ENCODE assay signal across 6 fruit fly cellular contexts in the genomic region with DNA sequence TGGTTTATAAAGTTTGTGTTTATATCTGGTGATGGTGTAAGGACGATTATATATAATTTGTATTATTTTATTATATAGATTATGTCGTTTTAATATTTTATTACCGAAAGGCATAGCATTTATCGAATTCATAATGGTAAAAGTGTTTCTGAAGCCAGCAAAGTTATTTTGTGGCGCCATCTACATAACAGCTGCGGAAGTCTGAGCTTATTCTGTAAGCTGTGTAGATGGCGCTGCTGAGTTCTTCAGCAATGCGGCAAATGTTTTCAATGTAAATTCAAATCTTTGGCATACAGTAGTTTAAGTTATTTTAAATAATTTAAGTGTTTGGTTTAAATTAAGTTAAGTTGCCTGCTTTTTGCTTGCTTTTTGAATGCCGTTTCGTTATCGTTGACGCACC.
TF ChIP-seq lines count a peak whose summit lies in the region.

No protein-coding gene starts in this region.

- peak; percentile 75 to 90 for TF ChIP-seq CTCF in S2 (optimal IDR thresholded peaks at IDR 0.05; lab: Kevin White, UChicago)
- peak; percentile 98 for TF ChIP-seq CTCF in whole organism, embryonic (GFP tag; optimal IDR thresholded peaks at IDR 0.05; lab: Kevin White, UChicago)

TF ChIP-seq in whole organism, adult, 20 proteins besides CTCF, POLR2A, EP300 and RAD21:
- TF ChIP-seq tj (GFP tag; optimal IDR thresholded peaks at IDR 0.05; lab: Kevin White, UChicago) = no peak
- no peak for TF ChIP-seq CG7045 (GFP tag; optimal IDR thresholded peaks at IDR 0.05; lab: Kevin White, UChicago)
- TF ChIP-seq Hr96 (GFP tag; optimal IDR thresholded peaks at IDR 0.05; lab: Kevin White, UChicago) = no peak
- no peak for TF ChIP-seq pad (GFP tag; optimal IDR thresholded peaks at IDR 0.05; lab: Kevin White, UChicago)
- TF ChIP-seq cic (GFP tag; optimal IDR thresholded peaks at IDR 0.05; lab: Kevin White, UChicago) = no peak
- TF ChIP-seq kay (GFP tag; lab: Kevin White, UChicago; ENCODE audit: borderline replicate concordance) = peak; percentile 39

TF ChIP-seq in whole organism, embryonic, 481 proteins besides CTCF, POLR2A, EP300 and RAD21 (continues in another document):
- no peak for TF ChIP-seq HmgD (GFP tag; optimal IDR thresholded peaks at IDR 0.05; lab: Kevin White, UChicago)
- no peak for TF ChIP-seq Tbp (GFP tag; optimal IDR thresholded peaks at IDR 0.05; lab: Kevin White, UChicago)
- no peak for TF ChIP-seq CG1792 (GFP tag; optimal IDR thresholded peaks at IDR 0.05; lab: Kevin White, UChicago)
- TF ChIP-seq CG11696 (GFP tag; IDR thresholded peaks at IDR 0.05; lab: Robert Waterston, UW) = no peak
- peak; percentile 48 for TF ChIP-seq CG10366 (GFP tag; IDR thresholded peaks at IDR 0.05; lab: Robert Waterston, UW)
- no peak for TF ChIP-seq corto (GFP tag; optimal IDR thresholded peaks at IDR 0.05; lab: Kevin White, UChicago)
- peak; percentile 22; the same call in 1 of the 2 replicates for TF ChIP-seq vvl (GFP tag; IDR thresholded peaks at IDR 0.05; lab: Robert Waterston, UW)
- no peak for TF ChIP-seq mld (GFP tag; IDR thresholded peaks at IDR 0.05; lab: Robert Waterston, UW; ENCODE audit: partially characterized antibody)
- TF ChIP-seq wdn (GFP tag; IDR thresholded peaks at IDR 0.05; lab: Robert Waterston, UW) = no peak
- no peak for TF ChIP-seq CG4617 (GFP tag; optimal IDR thresholded peaks at IDR 0.05; lab: Kevin White, UChicago; ENCODE audit: borderline replicate concordance)
- no peak for TF ChIP-seq emc (GFP tag; optimal IDR thresholded peaks at IDR 0.05; lab: Kevin White, UChicago)
- no peak for TF ChIP-seq btn (GFP tag; optimal IDR thresholded peaks at IDR 0.05; lab: Kevin White, UChicago)
- TF ChIP-seq CG2889 (GFP tag; IDR thresholded peaks at IDR 0.05; lab: Robert Waterston, UW) = no peak
- no peak for TF ChIP-seq Hr3 (GFP tag; optimal IDR thresholded peaks at IDR 0.05; lab: Kevin White, UChicago)
- TF ChIP-seq Pdp1 (GFP tag; optimal IDR thresholded peaks at IDR 0.05; lab: Kevin White, UChicago) = no peak
- no peak for TF ChIP-seq da (GFP tag; optimal IDR thresholded peaks at IDR 0.05; lab: Kevin White, UChicago)
- no peak for TF ChIP-seq CG16779 (GFP tag; IDR thresholded peaks at IDR 0.05; lab: Robert Waterston, UW)
- peak; percentile 56 for TF ChIP-seq sisA (GFP tag; IDR thresholded peaks at IDR 0.05; lab: Robert Waterston, UW)
- no peak for TF ChIP-seq dpn (GFP tag; optimal IDR thresholded peaks at IDR 0.05; lab: Kevin White, UChicago)
- TF ChIP-seq CG17359 (tag; optimal IDR thresholded peaks at IDR 0.05; lab: Kevin White, UChicago) = peak; percentile 55

TF ChIP-seq in whole organism, prepupa, 60 proteins besides CTCF, POLR2A, EP300 and RAD21:
- no peak for TF ChIP-seq Hr39 (GFP tag; optimal IDR thresholded peaks at IDR 0.05; lab: Kevin White, UChicago)
- no peak for TF ChIP-seq CG6163 (GFP tag; IDR thresholded peaks at IDR 0.05; lab: Robert Waterston, UW)
- TF ChIP-seq CG6276 (GFP tag; optimal IDR thresholded peaks at IDR 0.05; lab: Kevin White, UChicago) = no peak
- TF ChIP-seq pdm3 (GFP tag; optimal IDR thresholded peaks at IDR 0.05; lab: Kevin White, UChicago) = no peak
- TF ChIP-seq Smox (GFP tag; optimal IDR thresholded peaks at IDR 0.05; lab: Kevin White, UChicago) = no peak
- TF ChIP-seq Sox14 (GFP tag; optimal IDR thresholded peaks at IDR 0.05; lab: Kevin White, UChicago) = no peak
- peak; percentile 28 for TF ChIP-seq CG3919 (GFP tag; optimal IDR thresholded peaks at IDR 0.05; lab: Kevin White, UChicago)
- TF ChIP-seq Eip78C (GFP tag; lab: Kevin White, UChicago) = peak; percentile 48
- TF ChIP-seq svp (GFP tag; lab: Kevin White, UChicago) = peak; percentile 5
- TF ChIP-seq CG8632 (GFP tag; optimal IDR thresholded peaks at IDR 0.05; lab: Kevin White, UChicago) = no peak
- peak; percentile 24 for TF ChIP-seq cyc (GFP tag; optimal IDR thresholded peaks at IDR 0.05; lab: Kevin White, UChicago)
- no peak for TF ChIP-seq fd85E (GFP tag; optimal IDR thresholded peaks at IDR 0.05; lab: Kevin White, UChicago)
TF ChIP-seq in whole organism, prepupa: peak in this region for 4.

TF ChIP-seq in whole organism, pupa, 21 proteins besides CTCF, POLR2A, EP300 and RAD21:
- TF ChIP-seq Ets98B (GFP tag; IDR thresholded peaks at IDR 0.05; lab: Robert Waterston, UW) (no peak), D1 (tag; optimal IDR thresholded peaks at IDR 0.05; lab: Kevin White, UChicago) (peak; percentile 37)

TF ChIP-seq in whole organism, wandering third instar larva, 38 proteins besides CTCF, POLR2A, EP300 and RAD21:
- no peak for TF ChIP-seq Vsx2 (GFP tag; optimal IDR thresholded peaks at IDR 0.05; lab: Kevin White, UChicago; ENCODE audit: partially characterized antibody)
- no peak for TF ChIP-seq ey (GFP tag; optimal IDR thresholded peaks at IDR 0.05; lab: Kevin White, UChicago)
- TF ChIP-seq foxo (GFP tag; optimal IDR thresholded peaks at IDR 0.05; lab: Kevin White, UChicago) = peak in 1 of 2 experiments; percentile 4
- no peak for TF ChIP-seq Hnf4 (GFP tag; optimal IDR thresholded peaks at IDR 0.05; lab: Kevin White, UChicago)
- peak; percentile 9 for TF ChIP-seq HLH106 (tag; optimal IDR thresholded peaks at IDR 0.05; lab: Kevin White, UChicago)
- no peak for TF ChIP-seq Dfd (GFP tag; optimal IDR thresholded peaks at IDR 0.05; lab: Kevin White, UChicago)
- TF ChIP-seq Myc (optimal IDR thresholded peaks at IDR 0.05; lab: Kevin White, UChicago) = peak; percentile 8
